Worm (Caenorhabditis elegans) whole organism, young adult: Measurements from ENCODE around the gene egg-2.
A peak's percentile ranks its signal among the peaks of the same experiment; 100 is the strongest.

ENCODE experiments used
- D2030.7 ChIP-seq: fragments of 200-800 bp; sonication (Bioruptor generic); IDR thresholded peaks from 2 replicates; pipeline ENCODE4 v1.3.6; 2022; ENCODE audit warnings: missing genetic modification reagents, missing genetic modification characterization, missing compliant biosample characterization
- F23B12.7 ChIP-seq: sonication (generic microtip); optimal IDR thresholded peaks from 2 replicates; lab custom pipeline; 2017; ENCODE audit warnings: missing genetic modification characterization, mild to moderate bottlenecking, missing compliant biosample characterization, antibody characterized with exemption, moderate library complexity; ENCODE audit not compliant: insufficient read depth
- F33H1.4 ChIP-seq: fragments of 200-800 bp; sonication (Bioruptor generic); IDR thresholded peaks from 2 replicates; pipeline ENCODE4 v1.3.6; 2022; ENCODE audit warnings: missing genetic modification reagents, missing genetic modification characterization, missing compliant biosample characterization
- F57C9.4 ChIP-seq: sonication (generic microtip); optimal IDR thresholded peaks from 2 replicates; lab custom pipeline; 2017; ENCODE audit warnings: mild to moderate bottlenecking, missing genetic modification characterization, missing compliant biosample characterization
- K11D2.4 ChIP-seq: fragments of 200-800 bp; sonication (Bioruptor generic); IDR thresholded peaks from 2 replicates; pipeline ENCODE4 v1.3.6; 2022; ENCODE audit warnings: missing genetic modification reagents, missing genetic modification characterization, missing compliant biosample characterization
- T26A5.8 ChIP-seq: sonication (generic microtip); optimal IDR thresholded peaks from 2 replicates; lab custom pipeline; 2016; ENCODE audit warnings: missing genetic modification characterization, missing compliant biosample characterization
- Y56A3A.18 ChIP-seq: fragments of 200-800 bp; sonication (Bioruptor generic); IDR thresholded peaks from 2 replicates; pipeline ENCODE4 v1.3.6; 2022; ENCODE audit warnings: missing genetic modification reagents, missing genetic modification characterization, missing compliant biosample characterization
- ZK185.1 ChIP-seq: sonication (generic microtip); optimal IDR thresholded peaks from 2 replicates; lab custom pipeline; 2016; ENCODE audit warnings: mild to moderate bottlenecking, missing genetic modification characterization, missing compliant biosample characterization; ENCODE audit not compliant: poor library complexity, severe bottlenecking
- aptf-2 ChIP-seq: fragments of 200-800 bp; sonication (Bioruptor generic); conservative IDR thresholded peaks from 2 replicates; pipeline ENCODE4 v1.3.6; 2022; ENCODE audit warnings: missing genetic modification reagents, missing genetic modification characterization, missing compliant biosample characterization
- attf-3 ChIP-seq: fragments of 200-800 bp; sonication (Bioruptor generic); conservative IDR thresholded peaks from 2 replicates; pipeline ENCODE4 v1.3.6; 2022; ENCODE audit warnings: missing genetic modification reagents, missing genetic modification characterization, missing compliant biosample characterization
- attf-5 ChIP-seq: fragments of 200-800 bp; sonication (Bioruptor generic); optimal IDR thresholded peaks from 2 replicates; lab custom pipeline; 2018; ENCODE audit warnings: mild to moderate bottlenecking, missing genetic modification characterization, missing compliant biosample characterization
- ceh-100 ChIP-seq: fragments of 200-800 bp; sonication (Bioruptor generic); IDR thresholded peaks from 2 replicates; pipeline ENCODE4 v1.3.6; 2022; ENCODE audit warnings: missing genetic modification reagents, missing genetic modification characterization, missing compliant biosample characterization
- ceh-58 ChIP-seq: fragments of 200-800 bp; sonication (Bioruptor generic); IDR thresholded peaks from 2 replicates; pipeline ENCODE4 v1.3.6; 2022; ENCODE audit warnings: missing genetic modification characterization, missing compliant biosample characterization
- ceh-91 ChIP-seq: fragments of 200-800 bp; sonication (Bioruptor generic); IDR thresholded peaks from 2 replicates; pipeline ENCODE4 v1.3.6; 2022; ENCODE audit warnings: missing genetic modification reagents, missing genetic modification characterization, missing compliant biosample characterization
- die-1 ChIP-seq: sonication (generic microtip); optimal IDR thresholded peaks from 2 replicates; lab custom pipeline; 2016; ENCODE audit warnings: missing genotype, mild to moderate bottlenecking, missing genetic modification characterization, missing compliant biosample characterization
- dpl-1 ChIP-seq: fragments of 150-350 bp; optimal IDR thresholded peaks from 2 replicates; lab custom pipeline; 2014; ENCODE audit warnings: missing biosample characterization, missing genetic modification reagents, missing genetic modification characterization
- egrh-3 ChIP-seq: fragments of 200-800 bp; sonication (Bioruptor generic); IDR thresholded peaks from 2 replicates; pipeline ENCODE4 v1.3.6; 2022; ENCODE audit warnings: missing genetic modification reagents, missing genetic modification characterization, missing compliant biosample characterization
- gei-17 ChIP-seq: fragments of 200-800 bp; sonication (Bioruptor generic); optimal IDR thresholded peaks from 2 replicates; lab custom pipeline; 2018; ENCODE audit warnings: mild to moderate bottlenecking, missing genetic modification characterization, missing compliant biosample characterization
- him-1 ChIP-seq: sonication (generic microtip); optimal IDR thresholded peaks from 2 replicates; lab custom pipeline; 2016; ENCODE audit warnings: missing genotype, missing genetic modification reagents, missing genetic modification characterization, missing compliant biosample characterization
- hmg-1.2 ChIP-seq: fragments of 200-800 bp; sonication (Bioruptor generic); IDR thresholded peaks from 2 replicates; pipeline ENCODE4 v1.3.6; 2022; ENCODE audit warnings: missing genetic modification reagents, missing genetic modification characterization, missing compliant biosample characterization
- hmg-20 ChIP-seq: fragments of 200-800 bp; sonication (Bioruptor generic); IDR thresholded peaks from 2 replicates; pipeline ENCODE4 v1.3.6; 2022; ENCODE audit warnings: missing genetic modification reagents, missing genetic modification characterization, missing compliant biosample characterization
- lag-1 ChIP-seq: fragments of 200-800 bp; sonication (Bioruptor generic); IDR thresholded peaks from 2 replicates; pipeline ENCODE4 v1.3.6; 2022; ENCODE audit warnings: missing genetic modification reagents, missing genetic modification characterization, missing compliant biosample characterization
- madf-10 ChIP-seq: sonication (generic microtip); optimal IDR thresholded peaks from 2 replicates; lab custom pipeline; 2016; ENCODE audit warnings: mild to moderate bottlenecking, missing genetic modification characterization, missing compliant biosample characterization
- mcd-1 ChIP-seq: fragments of 200-800 bp; sonication (Bioruptor generic); IDR thresholded peaks from 2 replicates; pipeline ENCODE4 v1.3.6; 2022; ENCODE audit warnings: missing genetic modification reagents, missing genetic modification characterization, missing compliant biosample characterization
- mes-4 ChIP-seq: sonication (generic microtip); optimal IDR thresholded peaks from 2 replicates; lab custom pipeline; 2016; ENCODE audit warnings: missing genotype, missing genetic modification characterization, missing compliant biosample characterization
- mxl-1 ChIP-seq: sonication (generic microtip); optimal IDR thresholded peaks from 2 replicates; lab custom pipeline; 2016; ENCODE audit warnings: missing genetic modification characterization, missing compliant biosample characterization
- nfya-1 ChIP-seq: sonication (generic microtip); optimal IDR thresholded peaks from 2 replicates; lab custom pipeline; 2017; ENCODE audit warnings: antibody characterized with exemption, missing compliant biosample characterization, missing genetic modification characterization, borderline replicate concordance; ENCODE audit not compliant: insufficient read depth
- nfyb-1 ChIP-seq: fragments of 200-800 bp; sonication (Bioruptor generic); IDR thresholded peaks from 2 replicates; pipeline ENCODE4 v1.3.6; 2022; ENCODE audit warnings: missing genetic modification reagents, missing genetic modification characterization, missing compliant biosample characterization
- nhr-120 ChIP-seq: fragments of 200-800 bp; sonication (Bioruptor generic); IDR thresholded peaks from 2 replicates; pipeline ENCODE4 v1.3.6; 2022; ENCODE audit warnings: missing genetic modification characterization, missing compliant biosample characterization
- rec-8 ChIP-seq, 2 experiments: sonication (generic microtip); optimal IDR thresholded peaks; 2 replicates each; lab custom pipeline; 2016; ENCODE audit warnings: mild to moderate bottlenecking in 2 of 2, missing genetic modification characterization in 2 of 2, missing genetic modification reagents in 2 of 2, missing genotype in 2 of 2, missing biosample characterization in 1 of 2, missing compliant biosample characterization in 1 of 2, moderate library complexity in 1 of 2
- sea-2 ChIP-seq: fragments of 200-800 bp; sonication (Bioruptor generic); IDR thresholded peaks from 2 replicates; pipeline ENCODE4 v1.3.6; 2022; ENCODE audit warnings: missing genetic modification characterization, missing compliant biosample characterization
- snpc-1.1 ChIP-seq: sonication (generic microtip); optimal IDR thresholded peaks from 2 replicates; lab custom pipeline; 2017; ENCODE audit warnings: missing genetic modification characterization, mild to moderate bottlenecking, missing compliant biosample characterization, antibody characterized with exemption, moderate library complexity, missing genotype, missing genetic modification reagents; ENCODE audit not compliant: insufficient read depth
- snpc-3.4 ChIP-seq: sonication (generic microtip); optimal IDR thresholded peaks from 2 replicates; lab custom pipeline; 2017; ENCODE audit warnings: missing genetic modification characterization, mild to moderate bottlenecking, missing compliant biosample characterization, antibody characterized with exemption, moderate library complexity, missing genotype, missing genetic modification reagents
- snpc-4 ChIP-seq, 5 experiments: fragments of 150-350 bp in 1 of 5; sonication (generic microtip) in 4 of 5; optimal IDR thresholded peaks; 2 replicates each; lab custom pipeline; 2014 to 2018; ENCODE audit warnings: missing genetic modification characterization in 5 of 5, missing biosample characterization in 3 of 5, antibody characterized with exemption in 2 of 5, mild to moderate bottlenecking in 2 of 5, missing compliant biosample characterization in 2 of 5, missing genotype in 2 of 5, moderate library complexity in 2 of 5, missing genetic modification reagents in 1 of 5
- tbp1 ChIP-seq: fragments of 200-800 bp; sonication (Bioruptor generic); optimal IDR thresholded peaks from 2 replicates; lab custom pipeline; 2018; ENCODE audit warnings: mild to moderate bottlenecking, missing genetic modification characterization, missing compliant biosample characterization
- tbx-9 ChIP-seq: sonication (generic microtip); optimal IDR thresholded peaks from 2 replicates; lab custom pipeline; 2016; ENCODE audit warnings: borderline replicate concordance, missing genetic modification characterization, inconsistent platforms, missing compliant biosample characterization
- tlf-1 ChIP-seq: fragments of 200-800 bp; sonication (Bioruptor generic); optimal IDR thresholded peaks from 2 replicates; lab custom pipeline; 2018; ENCODE audit warnings: mild to moderate bottlenecking, missing genetic modification characterization, missing compliant biosample characterization
- zfh-2 ChIP-seq: fragments of 200-800 bp; sonication (Bioruptor generic); conservative IDR thresholded peaks from 2 replicates; pipeline ENCODE4 v1.3.6; 2022; ENCODE audit warnings: missing genetic modification reagents, missing genetic modification characterization, missing compliant biosample characterization
- ztf-18 ChIP-seq: sonication (generic microtip); optimal IDR thresholded peaks from 2 replicates; lab custom pipeline; 2016; ENCODE audit warnings: missing genotype, mild to moderate bottlenecking, missing genetic modification characterization, missing compliant biosample characterization
- ztf-25 ChIP-seq: fragments of 200-800 bp; sonication (Bioruptor generic); IDR thresholded peaks from 2 replicates; pipeline ENCODE4 v1.3.6; 2022; ENCODE audit warnings: missing genetic modification reagents, missing genetic modification characterization, missing compliant biosample characterization
- ztf-3 ChIP-seq: fragments of 200-800 bp; sonication (Bioruptor generic); optimal IDR thresholded peaks from 2 replicates; lab custom pipeline; 2018; ENCODE audit warnings: mild to moderate bottlenecking, missing genetic modification characterization, missing compliant biosample characterization

Gene egg-2

ce11 chrIII:7095156-7095555 lies 34.8 kb upstream of the egg-2 start, which contains the start of gene nhr-9 (continued):
- TF ChIP-seq mxl-1 (tag; lab: Kevin White, UChicago) (no peak), ztf-25 (GFP tag; lab: Robert Waterston, UW) (no peak), T26A5.8 (no peak), attf-5 (GFP tag; lab: Kevin White, UChicago) (no peak), sea-2 (GFP tag; lab: Robert Waterston, UW) (no peak), gei-17 (GFP tag; lab: Kevin White, UChicago) (no peak), snpc-3.4 (no peak), rec-8 (tag; optimal IDR thresholded peaks at IDR 0.05; lab: Kevin White, UChicago) (no peak)

ce11 chrIII:7091042-7091441 lies 30.7 kb upstream of the egg-2 start, which contains the start of gene ZK418.2:
TSS of gene ZK418.2 (plus strand) at chrIII:7091342.
- TF ChIP-seq zfh-2 (GFP tag; lab: Robert Waterston, UW): no peak
- no peak for TF ChIP-seq dpl-1 (GFP tag; lab: Kevin White, UChicago)
- no peak for TF ChIP-seq snpc-4 (GFP tag; optimal IDR thresholded peaks at IDR 0.05; lab: Kevin White, UChicago)
- TF ChIP-seq snpc-4 (tag; optimal IDR thresholded peaks at IDR 0.05; lab: Kevin White, UChicago): no peak
- no peak for TF ChIP-seq attf-3 (GFP tag; lab: Robert Waterston, UW)
- no peak for TF ChIP-seq hmg-20 (GFP tag; lab: Robert Waterston, UW)
- no peak for TF ChIP-seq ceh-58
- no peak for TF ChIP-seq lag-1 (GFP tag; lab: Robert Waterston, UW)
- no peak for TF ChIP-seq egrh-3 (GFP tag; lab: Robert Waterston, UW)
- TF ChIP-seq tlf-1: no peak
- TF ChIP-seq ztf-3 (GFP tag; lab: Kevin White, UChicago): no peak
- TF ChIP-seq, all 124 proteins: peak for 0

- TF ChIP-seq K11D2.4 (GFP tag; lab: Robert Waterston, UW) (no peak), F57C9.4 (no peak), nfyb-1 (GFP tag; lab: Robert Waterston, UW) (no peak), hmg-1.2 (no peak), tbp1 (GFP tag; lab: Kevin White, UChicago) (no peak), tbx-9 (no peak), die-1 (tag; lab: Kevin White, UChicago) (no peak), mes-4 (tag; lab: Kevin White, UChicago) (no peak), ztf-18 (tag; lab: Kevin White, UChicago) (no peak)
- TF ChIP-seq, all 124 proteins: peak for 0
Observed at ce11 chrIII:7090545-7090944, 30.2 kb upstream of the egg-2 start, which contains the start of gene ZK418.10. TSS of gene ZK418.10 (minus strand) at chrIII:7090692.

- TF ChIP-seq madf-10 (tag; lab: Kevin White, UChicago) (peak; percentile 29), rec-8 (tag; optimal IDR thresholded peaks at IDR 0.05; lab: Kevin White, UChicago) (peak in 1 of 2 experiments; percentile 26), ceh-91 (GFP tag; lab: Robert Waterston, UW) (peak; percentile 26; the same call in 1 of the 2 replicates), attf-5 (GFP tag; lab: Kevin White, UChicago) (peak; percentile 4), snpc-1.1 (tag; lab: Kevin White, UChicago) (peak; percentile 28), hmg-1.2 (no peak; the same call in 1 of the 2 replicates), nfya-1 (tag; lab: Kevin White, UChicago) (no peak), him-1 (tag; lab: Kevin White, UChicago) (peak; percentile 5), ceh-100 (GFP tag; lab: Robert Waterston, UW) (0 out of 2 replicates have a peak, but pooled peaks have one; percentile 31), nhr-120 (GFP tag; lab: Robert Waterston, UW) (no peak), mcd-1 (GFP tag; lab: Robert Waterston, UW) (no peak), aptf-2 (GFP tag; lab: Robert Waterston, UW) (0 out of 2 replicates have a peak, but pooled peaks have one; percentile 63), attf-3 (GFP tag; lab: Robert Waterston, UW) (0 out of 2 replicates have a peak, but pooled peaks have one; percentile 38), ZK185.1 (peak; percentile 62), Y56A3A.18 (GFP tag; lab: Robert Waterston, UW) (no peak), D2030.7 (GFP tag; lab: Robert Waterston, UW) (peak; percentile 59; the same call in 1 of the 2 replicates), F23B12.7 (tag; lab: Kevin White, UChicago) (peak; percentile 27), F33H1.4 (GFP tag; lab: Robert Waterston, UW) (peak; percentile 60), snpc-3.4 (peak; percentile 45)
Observed at ce11 chrIII:7087691-7088323, 27.4 kb upstream of the egg-2 start, which contains the start of gene fubl-2. TSS of gene fubl-2 (minus strand) at chrIII:7087741.
